Fruit fly (Drosophila melanogaster) whole organism, larva: Measurements from ENCODE around the gene galene.
"Not testable (repeated sequence)": the region's sequence is repeated elsewhere in the genome, so short reads cannot be mapped to it uniquely, and the experiment has no call there.

Experiments used
- noc ChIP-seq: fragments of 200-800 bp; sonication (Bioruptor generic); optimal IDR thresholded peaks from 3 replicates; lab custom pipeline; 2019; ENCODE audit warnings: missing biosample characterization, mild to moderate bottlenecking, missing genetic modification characterization, moderate library complexity

Gene galene

DNA sequence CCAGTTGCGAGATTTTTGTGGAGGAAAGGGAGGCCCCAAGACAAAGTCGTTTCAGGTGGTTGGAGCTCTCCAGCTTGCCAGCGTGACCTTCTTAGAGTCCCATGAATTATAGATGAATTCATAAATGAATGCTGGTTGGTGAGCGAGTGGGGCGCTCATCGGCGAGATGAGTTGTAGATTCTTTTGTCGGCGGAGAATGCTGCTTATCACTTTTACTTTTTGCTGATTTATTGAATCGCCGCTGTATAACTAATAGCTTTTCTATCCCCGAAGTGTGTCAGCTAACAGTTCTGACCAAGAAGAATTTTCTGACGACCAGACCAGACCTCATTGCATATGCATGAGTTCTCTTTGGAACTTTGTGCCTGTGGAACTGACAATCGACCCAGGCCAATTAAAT is 23.4 kb upstream of the galene start:
- TF ChIP-seq noc: no peak

DNA sequence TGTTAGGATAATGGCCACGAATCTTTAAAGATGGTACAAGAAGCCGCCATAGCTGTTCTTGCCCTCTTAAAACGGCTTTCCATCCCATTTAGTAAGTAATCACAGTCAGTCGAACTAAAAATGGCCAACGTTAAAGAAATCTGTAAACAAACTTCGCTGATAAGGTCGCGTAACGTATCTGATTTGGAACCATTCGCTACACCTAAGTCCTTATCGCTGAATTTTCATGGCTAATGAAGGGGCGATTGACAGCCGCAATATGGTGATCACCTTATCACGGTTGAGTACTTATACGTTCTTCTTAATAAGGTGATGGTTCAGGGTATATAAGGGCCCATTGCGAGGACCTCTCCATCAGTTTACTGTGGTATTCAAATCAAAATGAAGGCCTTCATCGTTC is 23.0 kb upstream of the galene start, which contains the start of gene LysE:
LysE (plus strand) TSS at position 257 of the 400 bp plus-strand sequence.
- TF ChIP-seq noc: no peak

DNA sequence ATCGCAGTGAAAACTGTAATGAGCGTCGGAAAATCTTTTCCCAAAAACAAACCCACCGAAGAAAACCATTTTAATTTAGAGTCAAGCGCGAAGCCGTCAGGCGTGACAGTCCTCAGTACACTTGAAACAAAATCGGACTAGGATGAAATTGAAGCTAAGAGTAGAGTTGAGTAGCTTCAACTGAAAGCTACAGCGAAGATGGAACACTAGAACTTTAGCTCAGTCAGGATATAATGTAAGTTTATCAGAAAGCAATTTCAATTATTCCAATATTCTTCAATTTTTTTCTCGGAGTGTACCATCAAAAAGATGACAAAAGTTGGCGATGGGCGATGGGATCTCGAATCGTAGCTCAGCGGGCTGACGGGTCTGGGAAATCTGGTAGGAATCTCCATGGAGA is 19.1 kb upstream of the galene start:
- TF ChIP-seq noc: no peak

DNA sequence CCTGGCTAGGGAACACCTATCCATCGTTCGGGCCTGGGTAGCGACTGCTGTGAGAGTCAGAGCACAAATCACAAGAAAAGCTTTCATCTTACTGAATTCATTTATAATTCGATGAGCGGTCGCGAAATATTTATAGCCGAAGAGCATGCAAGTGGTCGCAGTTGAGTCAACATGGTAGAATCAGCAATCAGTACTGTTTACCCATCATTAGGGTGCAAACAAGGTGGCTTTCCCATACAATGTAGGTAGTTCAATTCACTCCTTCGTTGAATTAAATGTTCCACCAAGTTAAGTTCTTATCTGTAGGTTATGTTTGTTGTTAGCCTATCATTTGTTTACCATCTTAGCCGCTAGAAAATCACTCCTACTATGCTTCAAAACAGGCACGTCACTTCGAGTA is 16.9 kb upstream of the galene start, which contains the start of gene LysP:
LysP (minus strand) TSS at position 101 of the 400 bp plus-strand sequence.
- TF ChIP-seq noc: no peak

DNA sequence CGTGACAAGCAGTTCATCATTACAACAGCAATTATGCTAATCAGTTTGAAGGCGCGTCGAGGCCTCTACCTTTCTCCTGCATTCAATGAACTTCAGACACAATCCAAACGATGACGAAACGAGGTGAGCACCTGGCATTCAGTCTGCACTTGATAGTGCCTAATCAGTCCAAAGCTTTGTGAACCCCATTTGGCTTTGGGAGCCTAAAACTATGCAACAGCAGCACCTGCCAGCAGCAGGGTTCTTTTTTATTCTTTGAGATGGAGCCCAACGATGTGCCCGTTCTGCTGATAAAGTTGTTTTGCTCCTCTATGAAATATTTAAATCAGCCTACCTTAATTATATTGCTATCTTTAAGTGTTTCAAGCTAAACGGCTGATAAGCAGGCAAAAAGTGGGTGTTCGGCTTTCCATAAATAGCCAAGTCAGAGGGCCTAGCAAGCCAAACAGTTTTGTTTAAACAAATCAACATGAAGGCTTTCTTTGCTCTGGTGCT is 8.2 kb upstream of the galene start, which contains the start of gene LysS:
LysS (plus strand) TSS at position 445 of the 495 bp plus-strand sequence.
- TF ChIP-seq noc: no peak

DNA sequence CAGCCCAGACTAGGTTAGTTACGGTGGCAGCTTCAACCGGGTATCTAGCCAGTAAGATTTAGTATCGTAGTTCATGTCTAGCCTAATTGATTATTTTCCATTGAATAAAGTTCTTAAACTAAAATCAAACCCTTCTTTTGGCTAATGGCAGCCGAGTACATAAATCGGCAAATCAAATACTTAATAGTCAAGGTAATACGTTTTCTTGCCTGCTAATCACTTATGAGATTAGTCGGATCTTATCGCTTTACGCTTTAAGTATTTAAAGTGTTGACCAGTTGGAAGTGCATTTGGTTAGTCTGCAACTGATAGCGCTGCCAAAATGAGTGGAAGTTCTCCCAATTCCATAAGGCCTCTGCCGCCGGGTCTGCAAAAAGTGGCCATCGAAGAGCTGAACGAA is 2.9 kb upstream of the galene start, which contains the start of gene CG33965:
CG33965 (plus strand) TSS at position 301 of the 400 bp plus-strand sequence.
- TF ChIP-seq noc: no peak

DNA sequence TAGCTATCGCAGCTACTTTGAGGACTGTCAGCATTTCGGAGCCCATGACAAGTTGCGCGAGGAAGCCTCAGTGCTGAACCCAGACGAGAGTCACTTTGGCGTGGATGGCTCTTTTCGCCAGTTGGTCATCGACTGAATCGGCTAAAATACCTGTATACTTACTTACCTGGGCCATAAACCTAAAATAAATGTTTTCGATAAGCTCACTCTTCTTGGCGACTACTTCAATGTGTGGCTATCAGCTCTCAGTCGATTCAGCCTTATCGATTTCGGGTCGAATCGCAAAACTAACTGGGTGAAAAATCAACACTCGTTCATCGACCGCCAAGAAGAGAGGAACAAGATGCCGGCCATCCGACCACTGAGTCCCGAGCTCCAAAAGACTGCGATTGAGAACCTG is 1.7 kb upstream of the galene start, which contains the start of gene CG33966:
CG33966 (plus strand) TSS at position 301 of the 400 bp plus-strand sequence.
- no peak for TF ChIP-seq noc

DNA sequence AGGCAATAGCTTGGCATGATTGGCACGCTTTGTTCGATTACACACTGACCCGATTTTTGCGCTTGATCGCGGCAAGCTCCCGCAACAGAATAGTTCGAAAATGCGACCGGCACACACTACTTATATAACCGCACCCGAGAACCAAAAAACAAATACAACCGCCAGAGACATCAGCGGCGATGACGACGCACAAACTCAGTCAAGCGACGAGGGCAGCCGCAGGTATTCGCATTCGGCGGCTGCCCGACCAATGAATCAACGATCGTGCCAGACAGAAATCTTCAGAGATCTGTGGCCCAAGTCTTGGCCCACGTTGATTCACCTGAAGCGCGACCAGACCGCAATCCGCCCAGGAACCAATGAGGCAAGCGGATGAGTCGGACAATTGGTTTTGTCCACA is 2.7 kb downstream of the galene start, which contains the start of gene CG9192:
CG9192 (minus strand) TSS at position 101 of the 400 bp plus-strand sequence.
- no peak for TF ChIP-seq noc

DNA sequence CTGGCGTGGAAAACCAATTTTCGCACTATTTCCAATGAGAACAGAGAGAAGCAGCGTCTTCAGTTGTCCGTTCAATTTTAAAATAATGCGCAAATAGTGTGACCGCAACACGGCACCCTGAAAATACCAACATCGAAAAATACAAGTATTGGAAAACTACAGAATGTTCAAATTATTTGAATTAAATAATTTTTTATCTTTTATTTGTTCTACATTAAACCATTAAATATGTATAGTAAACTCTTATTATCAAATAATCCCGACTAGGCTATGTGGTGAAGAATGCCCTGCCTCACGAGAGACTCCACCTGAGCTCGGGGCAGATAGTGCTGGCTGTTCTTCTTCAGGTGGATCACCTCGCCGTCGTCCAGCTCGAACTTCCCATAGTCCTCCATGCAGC is 10.3 kb downstream of the galene start, which contains the start of gene Klp61F:
Klp61F (minus strand) TSS at position 101 of the 400 bp plus-strand sequence.
- not testable (repeated sequence) for TF ChIP-seq noc

DNA sequence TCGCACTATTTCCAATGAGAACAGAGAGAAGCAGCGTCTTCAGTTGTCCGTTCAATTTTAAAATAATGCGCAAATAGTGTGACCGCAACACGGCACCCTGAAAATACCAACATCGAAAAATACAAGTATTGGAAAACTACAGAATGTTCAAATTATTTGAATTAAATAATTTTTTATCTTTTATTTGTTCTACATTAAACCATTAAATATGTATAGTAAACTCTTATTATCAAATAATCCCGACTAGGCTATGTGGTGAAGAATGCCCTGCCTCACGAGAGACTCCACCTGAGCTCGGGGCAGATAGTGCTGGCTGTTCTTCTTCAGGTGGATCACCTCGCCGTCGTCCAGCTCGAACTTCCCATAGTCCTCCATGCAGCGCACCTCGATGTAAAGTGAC is 11.3 kb downstream of the galene start, which contains the start of gene CG32318:
CG32318 (minus strand) TSS at position 101 of the 400 bp plus-strand sequence.
- TF ChIP-seq noc: not testable (repeated sequence)

DNA sequence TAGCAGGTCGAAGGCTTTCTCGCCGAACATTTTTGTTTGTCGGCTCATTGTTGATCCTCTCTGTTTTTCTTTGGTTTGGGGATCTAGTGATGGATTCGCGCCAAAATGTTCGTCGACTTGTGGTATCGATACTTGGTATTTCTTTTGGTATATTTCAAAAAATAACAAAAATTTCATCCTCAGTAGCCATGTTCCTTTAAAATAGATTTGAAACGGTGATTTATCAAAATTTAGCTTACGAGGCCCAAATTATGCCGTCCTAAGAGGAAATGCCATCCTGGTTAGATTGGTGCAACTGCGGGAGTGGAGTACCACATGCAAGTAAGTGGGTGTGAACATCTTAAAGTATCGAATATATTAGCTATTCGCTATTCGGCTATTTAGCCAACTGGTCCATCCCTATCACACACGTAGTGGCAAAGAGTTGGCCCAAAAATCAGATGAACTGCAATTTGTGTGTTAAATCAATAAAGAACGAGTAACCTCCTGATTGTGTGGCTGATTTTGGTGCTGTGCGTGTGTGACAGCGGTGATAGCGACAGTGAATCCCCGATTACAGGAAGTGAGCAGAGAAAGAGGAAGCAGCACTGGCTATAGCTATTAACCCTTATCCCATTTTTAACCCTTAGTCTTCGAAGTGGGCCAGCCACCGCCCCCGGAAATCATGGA is 12.2 kb downstream of the galene start, which contains the start of the genes Psf1 and Sac1:
Psf1 (minus strand) TSS at position 51 of the 669 bp plus-strand sequence.
Sac1 (plus strand) TSS at position 191 of the 669 bp plus-strand sequence.
- no peak for TF ChIP-seq noc

DNA sequence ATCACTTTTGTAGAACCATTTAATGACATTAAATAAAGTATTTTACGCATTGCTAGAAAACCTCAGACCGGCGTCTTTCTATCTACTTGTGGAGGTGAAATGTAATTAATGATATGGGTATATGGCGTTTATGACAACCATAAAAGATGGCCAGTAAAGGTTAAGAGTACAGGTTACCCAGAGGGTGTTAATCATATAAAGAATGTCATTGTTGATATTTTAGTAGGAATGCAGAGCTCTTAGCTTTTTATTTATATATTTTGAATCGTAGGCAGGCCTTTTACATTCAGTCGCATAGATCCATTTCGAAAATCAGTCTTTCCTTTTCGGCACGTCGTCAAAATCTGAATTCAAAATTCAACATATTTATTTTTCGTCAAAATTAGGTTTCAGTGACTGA is 14.9 kb downstream of the galene start, which contains the start of gene Bfc:
Bfc (plus strand) TSS at position 301 of the 400 bp plus-strand sequence.
- no peak for TF ChIP-seq noc

DNA sequence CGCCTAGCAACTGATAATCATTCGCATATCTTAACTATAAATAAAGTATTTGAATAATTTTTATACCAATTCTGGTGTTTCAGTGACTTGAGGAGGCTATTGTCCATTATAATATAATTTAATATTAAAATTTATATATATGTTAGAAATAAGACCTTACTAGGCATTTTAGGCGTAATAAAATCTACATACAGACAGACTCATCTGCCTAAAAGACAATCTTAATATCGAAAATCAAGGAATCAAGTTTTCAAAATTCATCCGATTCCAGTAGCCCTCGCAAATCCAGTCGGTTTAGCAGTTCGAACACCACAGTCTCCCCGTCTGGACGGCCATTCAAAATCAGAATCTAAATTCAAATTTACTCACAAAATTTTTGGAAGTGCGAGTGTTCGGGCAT is 16.2 kb downstream of the galene start, which contains the start of the genes CG9130 and CG9133:
CG9130 (plus strand) TSS at position 301 of the 400 bp plus-strand sequence.
CG9133 (plus strand) TSS at position 301 of the 400 bp plus-strand sequence.
- TF ChIP-seq noc: no peak

DNA sequence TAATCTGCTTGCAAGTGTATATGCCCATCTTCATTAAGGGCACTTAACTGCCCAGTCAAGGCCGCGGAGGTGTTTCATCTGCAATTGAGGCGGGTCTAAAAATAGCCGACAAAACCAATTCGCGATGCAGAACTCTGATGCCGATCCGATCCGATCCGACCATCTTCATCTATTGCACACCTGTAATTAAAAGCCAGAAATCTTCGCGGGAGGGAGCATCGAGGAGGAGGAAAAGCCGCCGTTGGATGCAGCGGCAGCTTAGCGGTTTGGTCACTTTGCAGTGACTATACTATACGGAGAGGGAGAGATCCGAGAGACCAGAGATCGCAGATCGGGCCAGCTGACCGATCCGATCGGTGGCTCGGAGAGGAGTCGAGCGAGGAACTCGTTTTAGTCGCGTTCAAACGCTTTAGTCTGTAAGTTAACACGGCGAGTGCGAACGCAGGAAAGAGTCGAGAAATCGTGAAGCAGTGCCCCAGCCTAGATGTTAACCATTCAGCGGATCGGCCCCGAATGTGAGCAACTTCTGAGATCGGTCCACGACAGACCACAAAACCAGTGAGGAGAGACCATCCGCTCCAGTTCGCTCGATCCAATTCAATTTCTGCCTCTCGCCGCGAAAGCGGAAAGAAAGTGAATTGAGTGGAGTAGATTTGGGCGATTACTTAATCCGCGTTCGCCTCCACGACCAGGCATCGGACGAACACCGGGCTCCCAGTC is 20.7 kb downstream of the galene start, which contains the start of gene tfc:
tfc (plus strand) TSS at position 389 of the 720 bp plus-strand sequence.
- no peak for TF ChIP-seq noc

DNA sequence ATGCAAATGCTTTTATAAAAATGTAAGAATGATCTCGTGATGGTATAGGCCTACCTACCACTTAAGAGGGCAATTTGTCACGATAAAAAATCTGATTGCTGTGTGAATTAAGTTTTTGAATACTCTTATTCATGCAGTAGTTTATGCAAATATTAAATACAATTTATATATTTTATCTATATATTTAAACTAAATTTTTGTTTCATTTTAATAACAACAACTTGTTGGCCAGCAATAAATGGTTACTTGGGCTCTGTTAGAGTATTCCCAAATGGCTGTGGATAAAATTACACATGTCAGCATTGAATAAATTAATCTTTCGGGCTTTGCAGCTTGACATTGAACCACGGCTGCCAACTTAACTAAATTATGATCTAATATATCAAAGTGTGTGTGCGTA is 23.0 kb downstream of the galene start:
- TF ChIP-seq noc: no peak

DNA sequence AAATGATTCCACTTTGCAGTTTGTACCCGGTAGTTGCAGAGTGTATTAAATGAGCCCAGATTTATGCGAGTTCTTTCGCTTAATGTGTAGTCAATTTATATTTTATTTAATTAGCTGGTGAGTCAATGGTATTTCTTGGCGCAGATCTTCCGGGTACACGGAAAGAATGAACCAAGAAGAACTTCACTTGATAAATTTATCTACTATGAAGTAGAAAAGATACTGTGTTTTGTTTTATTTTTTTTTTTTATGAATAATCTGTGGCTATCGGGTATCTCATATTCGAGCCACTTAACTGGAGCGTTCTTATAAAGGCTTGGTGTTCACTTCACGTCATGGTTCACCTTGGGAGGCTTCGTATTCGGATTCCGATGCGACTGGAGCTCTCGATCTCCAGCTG is 29.5 kb downstream of the galene start:
- no peak for TF ChIP-seq noc
